Worm (Caenorhabditis elegans): ENCODE data around the gene gldi-7.

DNA sequence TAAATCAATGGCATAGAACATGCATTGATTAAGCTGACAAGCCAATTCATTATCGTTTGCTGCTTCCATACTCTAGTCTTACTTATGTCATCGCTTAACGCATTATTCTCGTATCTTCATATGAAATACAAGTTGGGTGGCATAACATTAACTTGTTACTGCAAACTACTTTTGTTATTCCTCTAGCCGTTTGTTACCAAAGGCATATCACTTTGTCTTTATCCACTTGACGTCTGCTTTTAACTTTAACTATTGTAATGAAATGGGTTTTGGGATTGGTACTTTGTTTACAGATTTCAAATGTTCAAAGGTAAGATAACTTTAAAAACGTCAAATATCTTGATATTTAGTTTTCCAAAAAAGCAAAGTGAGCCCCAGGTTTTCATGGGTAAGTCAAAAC is 5.0 kb upstream of the gldi-7 start, which contains the start of gene W01C9.2:
- TF ChIP-seq ztf-7 (tag; optimal IDR thresholded peaks at IDR 0.05): no peak
- no peak for TF ChIP-seq nhr-76 (tag; optimal IDR thresholded peaks at IDR 0.05)
- TF ChIP-seq nhr-6 (tag; optimal IDR thresholded peaks at IDR 0.05): no peak
- no peak for TF ChIP-seq Y75B8A.6 (GFP tag; IDR thresholded peaks at IDR 0.05)
- TF ChIP-seq pqm-1 (tag; optimal IDR thresholded peaks at IDR 0.05): no peak
- no peak for TF ChIP-seq nhr-237 (tag; optimal IDR thresholded peaks at IDR 0.05)

Measured in whole organism, L4 larva.